Worm (Caenorhabditis elegans) whole organism, early embryonic: ENCODE measurements around the gene rft-2.

Experiments
- ama-1 ChIP-seq: fragments of 150-350 bp; optimal IDR thresholded peaks from 2 replicates; lab custom pipeline; 2014
- scrt-1 ChIP-seq: fragments of 200-800 bp; sonication (Bioruptor generic); IDR thresholded peaks from 2 replicates; pipeline ENCODE4 v1.3.6; 2022; ENCODE audit warnings: missing genetic modification characterization, missing compliant biosample characterization
- tbx-11 ChIP-seq: fragments of 200-800 bp; sonication (Bioruptor generic); IDR thresholded peaks from 2 replicates; pipeline ENCODE4 v1.3.6; 2022; ENCODE audit warnings: missing genetic modification characterization, missing compliant biosample characterization

ce11 chrV:4423860-4424401 is 26.4 kb downstream of the rft-2 start, which contains the start of the genes Y47D7A.9 and Y47D7A.19:
- no peak for TF ChIP-seq ama-1
- TF ChIP-seq scrt-1 (GFP tag; lab: Robert Waterston, UW), result no peak
- TF ChIP-seq tbx-11, result no peak
